Fruit fly (Drosophila melanogaster) whole organism, embryonic: Measurements from ENCODE around the gene janA.

ENCODE experiments used
- BEAF-32 ChIP-seq: fragments of 200-800 bp; sonication (Bioruptor generic); optimal IDR thresholded peaks from 3 replicates; lab custom pipeline; 2017; ENCODE audit warnings: missing biosample characterization, missing genetic modification characterization, mild to moderate bottlenecking, moderate library complexity, missing genetic modification reagents
- Bdp1 ChIP-seq: fragments of 200-800 bp; sonication (Bioruptor generic); optimal IDR thresholded peaks from 3 replicates; lab custom pipeline; 2016; ENCODE audit warnings: missing biosample characterization, missing genetic modification characterization
- CG10274 ChIP-seq: fragments of 200-800 bp; sonication (Bioruptor generic); optimal IDR thresholded peaks from 3 replicates; lab custom pipeline; 2017; ENCODE audit warnings: missing biosample characterization, mild to moderate bottlenecking, missing genetic modification characterization
- CG14965 ChIP-seq: fragments of 200-800 bp; sonication (Bioruptor generic); optimal IDR thresholded peaks from 2 replicates; lab custom pipeline; 2016; ENCODE audit warnings: missing biosample characterization, missing genetic modification characterization, borderline replicate concordance
- CG15514 ChIP-seq: fragments of 200-800 bp; sonication (Bioruptor generic); optimal IDR thresholded peaks from 3 replicates; lab custom pipeline; 2017; ENCODE audit warnings: missing biosample characterization, missing genetic modification characterization, mild to moderate bottlenecking, moderate library complexity, missing genetic modification reagents
- CG18619 ChIP-seq: fragments of 200-800 bp; sonication (Bioruptor generic); optimal IDR thresholded peaks from 3 replicates; lab custom pipeline; 2017; ENCODE audit warnings: missing biosample characterization, mild to moderate bottlenecking, missing genetic modification characterization
- CG2120 ChIP-seq: fragments of 200-800 bp; sonication (Bioruptor generic); optimal IDR thresholded peaks from 3 replicates; lab custom pipeline; 2016; ENCODE audit warnings: missing biosample characterization, missing genetic modification characterization
- CG4328 ChIP-seq: fragments of 200-800 bp; sonication (Bioruptor generic); optimal IDR thresholded peaks from 3 replicates; lab custom pipeline; 2017; ENCODE audit warnings: missing biosample characterization, missing genetic modification reagents, missing genetic modification characterization
- CG4730 ChIP-seq: fragments of 200-800 bp; sonication (Bioruptor generic); IDR thresholded peaks from 2 replicates; pipeline ENCODE4 v1.3.6; 2022; ENCODE audit warnings: missing biosample characterization, missing genetic modification characterization
- CG5180 ChIP-seq: fragments of 200-800 bp; sonication (Bioruptor generic); optimal IDR thresholded peaks from 3 replicates; lab custom pipeline; 2017; ENCODE audit warnings: missing biosample characterization, missing genetic modification characterization, mild to moderate bottlenecking, moderate library complexity, missing genetic modification reagents
- CG7271 ChIP-seq: fragments of 200-800 bp; sonication (Bioruptor generic); optimal IDR thresholded peaks from 2 replicates; lab custom pipeline; 2018; ENCODE audit warnings: missing biosample characterization, mild to moderate bottlenecking, missing genetic modification characterization, moderate library complexity
- CG7357 ChIP-seq: fragments of 200-800 bp; sonication (Bioruptor generic); IDR thresholded peaks from 3 replicates; pipeline ENCODE4 v1.3.6; 2022; ENCODE audit warnings: missing biosample characterization, missing genetic modification characterization
- CG7745 ChIP-seq: fragments of 200-800 bp; sonication (Bioruptor generic); optimal IDR thresholded peaks from 2 replicates; lab custom pipeline; 2018; ENCODE audit warnings: missing biosample characterization, mild to moderate bottlenecking, missing genetic modification characterization, moderate library complexity
- CG9727 ChIP-seq: fragments of 200-800 bp; sonication (Bioruptor generic); optimal IDR thresholded peaks from 3 replicates; lab custom pipeline; 2017; ENCODE audit warnings: missing biosample characterization, mild to moderate bottlenecking, missing genetic modification characterization
- CHES-1-like ChIP-seq: fragments of 200-800 bp; sonication (Bioruptor generic); optimal IDR thresholded peaks from 2 replicates; lab custom pipeline; 2016; ENCODE audit warnings: missing biosample characterization, missing genetic modification characterization
- Camta ChIP-seq: fragments of 200-800 bp; sonication (Bioruptor generic); optimal IDR thresholded peaks from 2 replicates; lab custom pipeline; 2016; ENCODE audit warnings: missing biosample characterization, missing genetic modification characterization
- CoRest ChIP-seq: fragments of 200-800 bp; sonication (Bioruptor generic); optimal IDR thresholded peaks from 3 replicates; lab custom pipeline; 2018; ENCODE audit warnings: missing biosample characterization, mild to moderate bottlenecking, missing genetic modification characterization, moderate library complexity
- Dek ChIP-seq: fragments of 200-800 bp; sonication (Bioruptor generic); optimal IDR thresholded peaks from 3 replicates; lab custom pipeline; 2019; ENCODE audit warnings: missing biosample characterization, mild to moderate bottlenecking, missing genetic modification characterization, moderate library complexity
- Doc3 ChIP-seq: fragments of 200-800 bp; sonication (Bioruptor generic); IDR thresholded peaks from 3 replicates; pipeline ENCODE4 v1.3.6; 2022; ENCODE audit warnings: missing biosample characterization, missing genetic modification characterization; ENCODE audit not compliant: partially characterized antibody
- ERR ChIP-seq: fragments of 200-800 bp; sonication (Bioruptor generic); optimal IDR thresholded peaks from 2 replicates; lab custom pipeline; 2016; ENCODE audit warnings: missing biosample characterization, missing genetic modification characterization
- Eip74EF ChIP-seq, 2 experiments: fragments of 200-800 bp in 1 of 2; fragments of >200 bp in 1 of 2; sonication (Bioruptor generic) in 1 of 2; optimal IDR thresholded peaks; 2 replicates each; lab custom pipeline; 2017 to 2019; ENCODE audit warnings: missing biosample characterization in 2 of 2, missing genetic modification characterization in 2 of 2, mild to moderate bottlenecking in 1 of 2, moderate library complexity in 1 of 2
- HLHmδ ChIP-seq: fragments of 200-800 bp; sonication (Bioruptor generic); optimal IDR thresholded peaks from 2 replicates; lab custom pipeline; 2018; ENCODE audit warnings: missing biosample characterization, mild to moderate bottlenecking, missing genetic modification characterization, moderate library complexity
- Hand ChIP-seq: fragments of 200-800 bp; sonication (Bioruptor generic); optimal IDR thresholded peaks from 2 replicates; lab custom pipeline; 2017; ENCODE audit warnings: mild to moderate bottlenecking, missing biosample characterization, missing genetic modification reagents, missing genetic modification characterization
- Hmx ChIP-seq: fragments of 200-800 bp; sonication (Bioruptor generic); optimal IDR thresholded peaks from 2 replicates; lab custom pipeline; 2016; ENCODE audit warnings: missing biosample characterization, missing genetic modification characterization
- Lpt ChIP-seq: fragments of >200 bp; optimal IDR thresholded peaks from 2 replicates; lab custom pipeline; 2018; ENCODE audit warnings: missing biosample characterization, missing genetic modification characterization
- Mes4 ChIP-seq: fragments of 200-800 bp; sonication (Bioruptor generic); optimal IDR thresholded peaks from 2 replicates; lab custom pipeline; 2016; ENCODE audit warnings: missing biosample characterization, missing genetic modification characterization
- Mrtf ChIP-seq: fragments of 200-800 bp; sonication (Bioruptor generic); IDR thresholded peaks from 3 replicates; pipeline ENCODE4 v1.3.6; 2022; ENCODE audit warnings: missing biosample characterization, missing genetic modification characterization
- Side ChIP-seq: fragments of 200-800 bp; sonication (Bioruptor generic); optimal IDR thresholded peaks from 2 replicates; lab custom pipeline; 2016; ENCODE audit warnings: missing biosample characterization, missing genetic modification characterization
- Six4 ChIP-seq: fragments of 200-800 bp; sonication (Bioruptor generic); optimal IDR thresholded peaks from 2 replicates; lab custom pipeline; 2016; ENCODE audit warnings: missing biosample characterization, missing genetic modification characterization
- Spps ChIP-seq: fragments of 200-800 bp; sonication (Bioruptor generic); optimal IDR thresholded peaks from 2 replicates; lab custom pipeline; 2018; ENCODE audit warnings: missing biosample characterization, mild to moderate bottlenecking, missing genetic modification characterization
- chm ChIP-seq: fragments of 200-800 bp; sonication (Bioruptor generic); IDR thresholded peaks from 2 replicates; pipeline ENCODE4 v1.3.6; 2022; ENCODE audit warnings: missing biosample characterization, missing genetic modification characterization
- ci ChIP-seq: fragments of 200-800 bp; sonication (Bioruptor generic); IDR thresholded peaks from 3 replicates; pipeline ENCODE4 v1.3.6; 2022; ENCODE audit warnings: missing biosample characterization, missing genetic modification characterization
- crol ChIP-seq: fragments of 200-800 bp; sonication (Bioruptor generic); IDR thresholded peaks from 2 replicates; pipeline ENCODE4 v1.3.6; 2022; ENCODE audit warnings: missing biosample characterization, missing genetic modification characterization
- eve ChIP-seq, 2 experiments: fragments of >200 bp; optimal IDR thresholded peaks; 2 replicates each; lab custom pipeline; 2017; ENCODE audit warnings: missing biosample characterization in 2 of 2, missing genetic modification characterization in 2 of 2
- ewg ChIP-seq: fragments of 200-800 bp; sonication (Bioruptor generic); optimal IDR thresholded peaks from 3 replicates; lab custom pipeline; 2017; ENCODE audit warnings: mild to moderate bottlenecking, missing biosample characterization, missing genetic modification reagents, missing genetic modification characterization
- fd64A ChIP-seq: fragments of 200-800 bp; sonication (Bioruptor generic); optimal IDR thresholded peaks from 3 replicates; lab custom pipeline; 2018; ENCODE audit warnings: missing biosample characterization, mild to moderate bottlenecking, missing genetic modification characterization
- ind ChIP-seq: fragments of 200-800 bp; sonication (Bioruptor generic); optimal IDR thresholded peaks from 3 replicates; lab custom pipeline; 2016; ENCODE audit warnings: missing biosample characterization, missing genetic modification characterization
- ken ChIP-seq: fragments of 200-800 bp; sonication (Bioruptor generic); IDR thresholded peaks from 3 replicates; pipeline ENCODE4 v1.3.6; 2022; ENCODE audit warnings: missing biosample characterization, missing genetic modification characterization
- lilli ChIP-seq: fragments of 200-800 bp; sonication (Bioruptor generic); optimal IDR thresholded peaks from 3 replicates; lab custom pipeline; 2016; ENCODE audit warnings: missing biosample characterization, missing genetic modification characterization
- lmd ChIP-seq: fragments of 200-800 bp; sonication (Bioruptor generic); IDR thresholded peaks from 2 replicates; pipeline ENCODE4 v1.3.6; 2022; ENCODE audit warnings: missing biosample characterization, missing genetic modification characterization
- repo ChIP-seq: fragments of 200-800 bp; sonication (Bioruptor generic); optimal IDR thresholded peaks from 2 replicates; lab custom pipeline; 2016; ENCODE audit warnings: missing biosample characterization, missing genetic modification characterization
- salm ChIP-seq: fragments of 200-800 bp; sonication (Bioruptor generic); optimal IDR thresholded peaks from 2 replicates; lab custom pipeline; 2018; ENCODE audit warnings: missing biosample characterization, mild to moderate bottlenecking, missing genetic modification characterization
- schlank ChIP-seq: fragments of 200-800 bp; sonication (Bioruptor generic); optimal IDR thresholded peaks from 2 replicates; lab custom pipeline; 2018; ENCODE audit warnings: missing biosample characterization, mild to moderate bottlenecking, missing genetic modification characterization
- seq ChIP-seq: fragments of 200-800 bp; sonication (Bioruptor generic); IDR thresholded peaks from 2 replicates; pipeline ENCODE4 v1.3.6; 2022; ENCODE audit warnings: missing biosample characterization, missing genetic modification characterization
- slbo ChIP-seq: fragments of 200-800 bp; sonication (Bioruptor generic); IDR thresholded peaks from 2 replicates; pipeline ENCODE4 v1.3.6; 2022; ENCODE audit warnings: missing biosample characterization, missing genetic modification characterization
- sqz ChIP-seq: fragments of 200-800 bp; sonication (Bioruptor generic); optimal IDR thresholded peaks from 3 replicates; lab custom pipeline; 2018; ENCODE audit warnings: missing biosample characterization, mild to moderate bottlenecking, missing genetic modification characterization
- stwl ChIP-seq: fragments of 200-800 bp; sonication (Bioruptor generic); optimal IDR thresholded peaks from 3 replicates; lab custom pipeline; 2018; ENCODE audit warnings: missing biosample characterization, mild to moderate bottlenecking, missing genetic modification characterization, moderate library complexity
- ttk ChIP-seq: fragments of 200-800 bp; sonication (Bioruptor generic); IDR thresholded peaks from 2 replicates; pipeline ENCODE4 v2.1.2; 2022; ENCODE audit warnings: missing biosample characterization, missing genetic modification characterization
- tup ChIP-seq: fragments of 200-800 bp; sonication (Bioruptor generic); optimal IDR thresholded peaks from 2 replicates; lab custom pipeline; 2016; ENCODE audit warnings: missing biosample characterization, mild to moderate bottlenecking, missing genetic modification characterization, moderate library complexity
- unpg ChIP-seq: fragments of 200-800 bp; sonication (Bioruptor generic); optimal IDR thresholded peaks from 3 replicates; lab custom pipeline; 2018; ENCODE audit warnings: missing biosample characterization, mild to moderate bottlenecking, missing genetic modification characterization, moderate library complexity
- zfh2 ChIP-seq: fragments of 200-800 bp; sonication (Bioruptor generic); optimal IDR thresholded peaks from 2 replicates; lab custom pipeline; 2016; ENCODE audit warnings: missing biosample characterization, missing genetic modification characterization

The janA gene

DNA sequence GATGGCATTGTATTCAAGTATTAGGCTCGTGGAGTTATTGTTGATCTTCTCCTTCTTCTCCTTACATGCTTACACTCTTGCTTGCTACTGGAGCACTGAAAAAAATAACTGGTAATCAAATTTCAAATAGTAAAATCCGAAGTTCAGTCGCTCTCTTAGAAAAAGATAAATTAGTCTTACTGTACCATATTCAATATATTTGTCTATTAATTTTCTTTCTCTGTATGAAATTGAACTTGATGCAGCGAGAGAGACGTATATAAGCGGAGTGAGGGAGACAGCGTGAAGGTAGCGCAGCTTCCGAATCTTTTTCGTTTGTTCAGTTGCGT is 21.8 kb upstream of the janA start (continued):
- peak; percentile 94 for TF ChIP-seq chm (GFP tag; lab: Robert Waterston, UW)
- peak; percentile 75 for TF ChIP-seq CG15514 (GFP tag; lab: Kevin White, UChicago)
- TF ChIP-seq sqz (GFP tag; lab: Kevin White, UChicago), result peak; percentile 75
- no peak for TF ChIP-seq Hand (GFP tag; lab: Kevin White, UChicago)
- TF ChIP-seq CG4328 (GFP tag; lab: Kevin White, UChicago), result peak; percentile 62
- TF ChIP-seq Six4 (GFP tag; lab: Kevin White, UChicago), result peak; percentile 94
- TF ChIP-seq slbo, result peak; percentile 79
- peak; percentile 43 for TF ChIP-seq CHES-1-like (GFP tag; lab: Kevin White, UChicago)
- TF ChIP-seq Lpt (GFP tag; lab: Kevin White, UChicago), result no peak
- TF ChIP-seq Camta, result peak; percentile 90
- TF ChIP-seq Eip74EF (GFP tag; optimal IDR thresholded peaks at IDR 0.05; lab: Kevin White, UChicago), result peak in 1 of 2 experiments; percentile 87
- TF ChIP-seq schlank (tag; lab: Kevin White, UChicago), result no peak
- TF ChIP-seq eve (GFP tag; optimal IDR thresholded peaks at IDR 0.05; lab: Kevin White, UChicago), result peak in 1 of 2 experiments; percentile 76
- peak; percentile 89 for TF ChIP-seq Mrtf (GFP tag; lab: Robert Waterston, UW)
- TF ChIP-seq CG7357 (GFP tag; lab: Robert Waterston, UW), result peak; percentile 78
- TF ChIP-seq ken (GFP tag; lab: Robert Waterston, UW), result peak; percentile 93
- TF ChIP-seq CG10274 (GFP tag; lab: Kevin White, UChicago), result peak; percentile 79
- peak; percentile 85 for TF ChIP-seq lmd (GFP tag; lab: Robert Waterston, UW)
- no peak; the same call in 1 of the 2 replicates for TF ChIP-seq crol (GFP tag; lab: Robert Waterston, UW)
- no peak for TF ChIP-seq HLHmδ (GFP tag; lab: Kevin White, UChicago)
- TF ChIP-seq ci (GFP tag; lab: Robert Waterston, UW), result peak; percentile 97
- peak; percentile 92 for TF ChIP-seq unpg (GFP tag; lab: Kevin White, UChicago)
- peak; percentile 82 for TF ChIP-seq repo
- TF ChIP-seq Side (GFP tag; lab: Kevin White, UChicago), result peak; percentile 89
- peak; percentile 49 for TF ChIP-seq CG14965 (GFP tag; lab: Kevin White, UChicago)
- peak; percentile 82 for TF ChIP-seq Spps
- TF ChIP-seq lilli (GFP tag; lab: Kevin White, UChicago), result peak; percentile 45
- peak; percentile 40 for TF ChIP-seq Hmx (GFP tag; lab: Kevin White, UChicago)
- peak; percentile 83 for TF ChIP-seq CG4730
- TF ChIP-seq CG7271 (tag; lab: Kevin White, UChicago), result peak; percentile 41
- TF ChIP-seq Mes4 (GFP tag; lab: Kevin White, UChicago), result peak; percentile 64
- TF ChIP-seq CG2120 (GFP tag; lab: Kevin White, UChicago), result peak; percentile 48
- peak; percentile 71 for TF ChIP-seq tup (GFP tag; lab: Kevin White, UChicago)
- peak; percentile 83 for TF ChIP-seq CG9727 (GFP tag; lab: Kevin White, UChicago)
- peak; percentile 38 for TF ChIP-seq zfh2 (GFP tag; lab: Kevin White, UChicago)
- no peak for TF ChIP-seq Doc3 (GFP tag; lab: Robert Waterston, UW)
- peak; percentile 93 for TF ChIP-seq ind (GFP tag; lab: Kevin White, UChicago)
- TF ChIP-seq BEAF-32 (GFP tag; lab: Kevin White, UChicago), result no peak
- TF ChIP-seq stwl (tag; lab: Kevin White, UChicago), result peak; percentile 20
- peak; percentile 94 for TF ChIP-seq ttk
- peak; percentile 84 for TF ChIP-seq fd64A
- peak; percentile 27 for TF ChIP-seq CG18619 (GFP tag; lab: Kevin White, UChicago)
- TF ChIP-seq ERR, result peak; percentile 77
- peak; percentile 64 for TF ChIP-seq ewg (GFP tag; lab: Kevin White, UChicago)
- TF ChIP-seq CG5180 (GFP tag; lab: Kevin White, UChicago), result peak; percentile 81
- peak; percentile 89 for TF ChIP-seq seq (GFP tag; lab: Robert Waterston, UW)
- peak; percentile 35 for TF ChIP-seq Bdp1 (GFP tag; lab: Kevin White, UChicago)
- TF ChIP-seq CoRest (tag; lab: Kevin White, UChicago), result peak; percentile 70
- peak; percentile 79 for TF ChIP-seq salm (tag; lab: Kevin White, UChicago)
- peak; percentile 80 for TF ChIP-seq Dek (tag; lab: Kevin White, UChicago)
- TF ChIP-seq CG7745 (tag; lab: Kevin White, UChicago), result no peak
